Worm (Caenorhabditis elegans) whole organism, L1 larva: ENCODE measurements around the gene Y6E2A.4.

Experiments used
- C16A3.4 ChIP-seq: fragments of 150-350 bp; optimal IDR thresholded peaks from 2 replicates; lab custom pipeline; 2014; ENCODE audit warnings: missing biosample characterization, missing genetic modification characterization
- alr-1 ChIP-seq: fragments of 200-800 bp; sonication (Bioruptor generic); optimal IDR thresholded peaks from 2 replicates; lab custom pipeline; 2018; ENCODE audit warnings: borderline replicate concordance, mild to moderate bottlenecking, missing genetic modification characterization, missing compliant biosample characterization
- ceh-8 ChIP-seq: fragments of 200-800 bp; sonication (Bioruptor generic); optimal IDR thresholded peaks from 2 replicates; lab custom pipeline; 2018; ENCODE audit warnings: mild to moderate bottlenecking, missing genetic modification characterization, moderate library complexity, missing compliant biosample characterization
- ceh-82 ChIP-seq, 3 experiments: fragments of 150-350 bp in 1 of 3; sonication (generic microtip) in 2 of 3; optimal IDR thresholded peaks; 2 replicates each; lab custom pipeline; 2014 to 2017; ENCODE audit warnings: missing biosample characterization in 3 of 3, missing genetic modification characterization in 3 of 3
- ceh-88 ChIP-seq: fragments of 200-800 bp; sonication (Bioruptor generic); IDR thresholded peaks from 2 replicates; pipeline ENCODE4 v1.3.6; 2022; ENCODE audit warnings: missing genetic modification characterization, missing compliant biosample characterization
- dpl-1 ChIP-seq, 3 experiments: fragments of 150-350 bp in 2 of 3; sonication (generic microtip) in 1 of 3; optimal IDR thresholded peaks; 2 replicates each; lab custom pipeline; 2014 to 2017; ENCODE audit warnings: missing biosample characterization in 3 of 3, missing genetic modification characterization in 3 of 3, missing genetic modification reagents in 3 of 3
- dsc-1 ChIP-seq: sonication (generic microtip); optimal IDR thresholded peaks from 2 replicates; lab custom pipeline; 2016; ENCODE audit warnings: mild to moderate bottlenecking, missing genetic modification characterization, missing compliant biosample characterization
- efl-1 ChIP-seq, 4 experiments: fragments of 150-350 bp; optimal IDR thresholded peaks in 3 of 4; peaks in 1 of 4; 1 replicate in 1 of 4; 2 replicates in 3 of 4; lab custom pipeline; 2014; ENCODE audit warnings: missing biosample characterization in 2 of 4, missing genetic modification characterization in 2 of 4, missing genetic modification reagents in 2 of 4
- efl-3 ChIP-seq: fragments of 200-800 bp; sonication (Bioruptor generic); optimal IDR thresholded peaks from 2 replicates; lab custom pipeline; 2018; ENCODE audit warnings: mild to moderate bottlenecking, missing genetic modification characterization, missing compliant biosample characterization
- egl-27 ChIP-seq, 2 experiments: fragments of 150-350 bp in 1 of 2; sonication (generic microtip); optimal IDR thresholded peaks; 3 replicates each; lab custom pipeline; 2017 to 2018; ENCODE audit warnings: missing biosample characterization in 2 of 2, missing genetic modification characterization in 2 of 2, missing genetic modification reagents in 2 of 2
- elt-3 ChIP-seq, 6 experiments: fragments of 150-350 bp in 1 of 6; sonication (generic microtip); optimal IDR thresholded peaks; 2 replicates each; lab custom pipeline; 2017 to 2018; ENCODE audit warnings: missing biosample characterization in 6 of 6, missing genetic modification characterization in 6 of 6, inconsistent platforms in 1 of 6
- ets-5 ChIP-seq: fragments of 200-800 bp; sonication (Bioruptor generic); IDR thresholded peaks from 2 replicates; pipeline ENCODE4 v1.3.6; 2022; ENCODE audit warnings: missing genetic modification characterization, missing compliant biosample characterization
- fkh-4 ChIP-seq: sonication (generic microtip); optimal IDR thresholded peaks from 2 replicates; lab custom pipeline; 2016; ENCODE audit warnings: missing compliant biosample characterization, missing genetic modification characterization, borderline replicate concordance
- fkh-8 ChIP-seq: sonication (generic microtip); optimal IDR thresholded peaks from 2 replicates; lab custom pipeline; 2016; ENCODE audit warnings: mild to moderate bottlenecking, missing genetic modification characterization, missing compliant biosample characterization
- hlh-17 ChIP-seq: fragments of 200-800 bp; sonication (Bioruptor generic); optimal IDR thresholded peaks from 2 replicates; lab custom pipeline; 2018; ENCODE audit warnings: missing genetic modification characterization, mild to moderate bottlenecking, missing compliant biosample characterization, moderate library complexity, borderline replicate concordance
- irx-1 ChIP-seq: sonication (generic microtip); optimal IDR thresholded peaks from 2 replicates; lab custom pipeline; 2016; ENCODE audit warnings: missing genetic modification characterization, missing compliant biosample characterization
- lin-35 ChIP-seq, 2 experiments: fragments of 150-350 bp; optimal IDR thresholded peaks; 2 replicates each; lab custom pipeline; 2014; ENCODE audit warnings: missing biosample characterization in 2 of 2, missing genetic modification characterization in 2 of 2, missing genetic modification reagents in 2 of 2
- lin-39 ChIP-seq: fragments of 150-350 bp; optimal IDR thresholded peaks from 2 replicates; lab custom pipeline; 2014; ENCODE audit warnings: missing biosample characterization, missing genetic modification reagents, missing genetic modification characterization
- lsy-2 ChIP-seq, 2 experiments: fragments of 150-350 bp; optimal IDR thresholded peaks; 2 replicates each; lab custom pipeline; 2014; ENCODE audit warnings: missing biosample characterization in 2 of 2, missing genetic modification characterization in 2 of 2
- nhr-11 ChIP-seq: fragments of 150-350 bp; optimal IDR thresholded peaks from 2 replicates; lab custom pipeline; 2014; ENCODE audit warnings: missing biosample characterization, missing genetic modification characterization
- nhr-12 ChIP-seq: sonication (generic microtip); optimal IDR thresholded peaks from 2 replicates; lab custom pipeline; 2017; ENCODE audit warnings: missing biosample characterization, missing genetic modification characterization
- nhr-19 ChIP-seq: fragments of 200-800 bp; sonication (Bioruptor generic); conservative IDR thresholded peaks from 2 replicates; pipeline ENCODE4 v1.3.6; 2022; ENCODE audit warnings: missing genetic modification characterization, missing compliant biosample characterization
- nhr-20 ChIP-seq: sonication (generic microtip); optimal IDR thresholded peaks from 2 replicates; lab custom pipeline; 2016; ENCODE audit warnings: mild to moderate bottlenecking, missing genetic modification characterization, missing compliant biosample characterization
- nhr-237 ChIP-seq: fragments of 150-350 bp; optimal IDR thresholded peaks from 2 replicates; lab custom pipeline; 2014; ENCODE audit warnings: missing biosample characterization, missing genetic modification characterization
- nhr-71 ChIP-seq: sonication (generic microtip); optimal IDR thresholded peaks from 2 replicates; lab custom pipeline; 2016; ENCODE audit warnings: mild to moderate bottlenecking, missing genetic modification characterization, moderate library complexity, missing compliant biosample characterization
- nhr-90 ChIP-seq: sonication (generic microtip); optimal IDR thresholded peaks from 2 replicates; lab custom pipeline; 2016; ENCODE audit warnings: mild to moderate bottlenecking, missing genetic modification characterization, missing compliant biosample characterization; ENCODE audit not compliant: poor library complexity
- pag-3 ChIP-seq: sonication (generic microtip); optimal IDR thresholded peaks from 2 replicates; lab custom pipeline; 2017; ENCODE audit warnings: missing genetic modification characterization, mild to moderate bottlenecking, missing compliant biosample characterization, antibody characterized with exemption, borderline replicate concordance; ENCODE audit not compliant: insufficient read depth
- pqm-1 ChIP-seq: sonication (generic microtip); optimal IDR thresholded peaks from 3 replicates; lab custom pipeline; 2017; ENCODE audit warnings: missing biosample characterization, missing genetic modification characterization
- snpc-4 ChIP-seq: fragments of 150-350 bp; optimal IDR thresholded peaks from 2 replicates; lab custom pipeline; 2014; ENCODE audit warnings: missing biosample characterization, missing genetic modification characterization
- snu-23 ChIP-seq: sonication (generic microtip); optimal IDR thresholded peaks from 2 replicates; lab custom pipeline; 2016; ENCODE audit warnings: missing genetic modification characterization, missing compliant biosample characterization
- sox-4 ChIP-seq: sonication (generic microtip); optimal IDR thresholded peaks from 2 replicates; lab custom pipeline; 2016; ENCODE audit warnings: missing genetic modification characterization, missing compliant biosample characterization
- unc-30 ChIP-seq: sonication (generic microtip); optimal IDR thresholded peaks from 2 replicates; lab custom pipeline; 2017; ENCODE audit warnings: missing biosample characterization, missing genetic modification characterization
- unc-98 ChIP-seq: fragments of 200-800 bp; sonication (Bioruptor generic); IDR thresholded peaks from 2 replicates; pipeline ENCODE4 v1.3.6; 2022; ENCODE audit warnings: missing genetic modification characterization, missing compliant biosample characterization
- vab-15 ChIP-seq: sonication (generic microtip); optimal IDR thresholded peaks from 2 replicates; lab custom pipeline; 2017; ENCODE audit warnings: missing genotype, mild to moderate bottlenecking, missing genetic modification characterization, missing compliant biosample characterization
- xbp-1 ChIP-seq: sonication (generic microtip); optimal IDR thresholded peaks from 2 replicates; lab custom pipeline; 2016; ENCODE audit warnings: missing genetic modification characterization, missing compliant biosample characterization
- ztf-11 ChIP-seq, 2 experiments: sonication (generic microtip); optimal IDR thresholded peaks; 2 replicates each; lab custom pipeline; 2016 to 2017; ENCODE audit warnings: missing genetic modification characterization in 2 of 2, missing biosample characterization in 1 of 2, missing compliant biosample characterization in 1 of 2

Gene Y6E2A.4

DNA sequence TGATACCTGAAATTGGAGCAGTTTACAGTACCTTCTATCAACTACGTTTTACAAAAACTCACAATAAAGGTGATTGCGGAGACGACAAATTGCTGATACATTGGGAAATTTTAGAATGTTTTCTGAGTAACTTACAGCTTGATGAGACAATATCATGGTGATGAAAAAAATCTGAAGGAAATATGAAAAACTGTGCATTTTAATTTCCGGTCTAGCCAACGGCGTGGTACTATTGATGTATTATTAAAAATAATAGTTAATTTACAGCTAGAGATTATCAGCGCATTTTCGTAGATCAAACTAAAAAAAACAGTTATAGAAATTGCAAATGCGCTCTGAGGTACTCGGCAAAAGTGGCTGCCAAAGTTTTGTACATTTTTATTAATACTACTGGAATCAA lies 18.5 kb downstream of the Y6E2A.4 start, which contains the start of gene srx-29:
TSS of gene srx-29 (minus strand) at position 101 of the 400 bp plus-strand sequence.
- no peak for TF ChIP-seq ceh-8 (GFP tag; lab: Kevin White, UChicago)
- TF ChIP-seq nhr-90 (tag; lab: Kevin White, UChicago) = no peak
- no peak for TF ChIP-seq snu-23
- no peak for TF ChIP-seq ceh-88 (GFP tag; lab: Robert Waterston, UW)
- no peak for TF ChIP-seq lin-35 (GFP tag; optimal IDR thresholded peaks at IDR 0.05; lab: Kevin White, UChicago)
- no peak for TF ChIP-seq elt-3 (tag; optimal IDR thresholded peaks at IDR 0.05; lab: Kevin White, UChicago)
- TF ChIP-seq vab-15 (tag; lab: Kevin White, UChicago) = no peak
- TF ChIP-seq nhr-12 (tag; lab: Kevin White, UChicago) = no peak
- TF ChIP-seq C16A3.4 (tag; lab: Kevin White, UChicago) = no peak
- no peak for TF ChIP-seq egl-27 (tag; optimal IDR thresholded peaks at IDR 0.05; lab: Kevin White, UChicago)
- TF ChIP-seq ets-5 (GFP tag; lab: Robert Waterston, UW) = no peak
- no peak for TF ChIP-seq ceh-82 (tag; optimal IDR thresholded peaks at IDR 0.05; lab: Kevin White, UChicago)
- no peak for TF ChIP-seq nhr-11 (tag; lab: Kevin White, UChicago)
- TF ChIP-seq pag-3 (tag; lab: Kevin White, UChicago) = no peak
- TF ChIP-seq efl-3 (GFP tag; lab: Kevin White, UChicago) = no peak
- TF ChIP-seq fkh-4 (tag; lab: Kevin White, UChicago) = no peak

DNA sequence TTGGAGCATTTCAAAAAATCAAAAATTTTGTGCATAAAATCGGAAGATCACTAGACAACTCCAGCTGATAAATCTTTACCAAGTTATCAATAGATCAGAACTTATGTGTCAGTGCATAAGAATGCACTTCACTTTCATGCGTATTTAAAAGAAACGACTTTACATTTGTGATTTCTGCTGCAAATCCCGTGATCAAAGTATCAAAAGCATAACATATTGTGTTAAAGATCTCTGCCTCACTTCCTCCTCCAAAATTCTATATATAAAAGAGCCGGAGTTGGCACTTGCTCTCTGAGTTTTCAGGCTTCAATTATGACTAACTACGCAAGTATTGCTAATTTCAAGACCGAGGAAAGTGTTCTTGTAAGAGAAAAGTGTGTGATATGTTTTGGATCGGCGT lies 22.9 kb downstream of the Y6E2A.4 start, which contains the start of gene nhr-198:
TSS of gene nhr-198 (plus strand) at position 313 of the 400 bp plus-strand sequence.
- TF ChIP-seq fkh-8 (peak; percentile 79), dsc-1 (tag; lab: Kevin White, UChicago) (peak; percentile 55), nhr-71 (peak; percentile 29), sox-4 (tag; lab: Kevin White, UChicago) (peak; percentile 28), pqm-1 (tag; lab: Kevin White, UChicago) (no peak), xbp-1 (tag; lab: Kevin White, UChicago) (no peak)
- TF ChIP-seq, all 84 proteins: peak for 4

DNA sequence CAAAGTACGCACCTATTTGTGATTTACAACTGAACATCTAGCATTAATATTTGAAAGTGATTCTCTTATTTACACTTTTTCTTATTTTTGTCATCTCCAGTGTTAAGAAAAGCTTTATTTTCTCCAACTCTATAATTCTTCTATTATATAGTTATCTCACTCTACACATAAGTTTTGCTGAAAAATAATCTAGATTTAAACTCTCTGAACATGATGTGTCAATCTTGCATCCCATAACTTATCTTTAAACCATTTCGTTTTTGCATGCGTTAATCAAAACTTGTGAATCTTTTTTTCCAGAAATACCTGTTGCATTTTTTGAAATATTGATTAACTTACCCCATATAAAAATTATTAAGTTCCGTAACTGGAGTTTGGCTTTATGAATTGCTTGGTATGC lies 26.6 kb downstream of the Y6E2A.4 start, which contains the start of gene nhr-268:
TSS of gene nhr-268 (plus strand) at position 301 of the 400 bp plus-strand sequence.
- TF ChIP-seq irx-1 (tag; lab: Kevin White, UChicago) (no peak), ztf-11 (tag; optimal IDR thresholded peaks at IDR 0.05; lab: Kevin White, UChicago) (no peak), efl-1 (optimal IDR thresholded peaks at IDR 0.05; lab: Kevin White, UChicago) (no peak), efl-1 (GFP tag; optimal IDR thresholded peaks at IDR 0.05 in 1 of 2; lab: Kevin White, UChicago) (no peak), alr-1 (tag; lab: Kevin White, UChicago) (no peak), unc-98 (no peak), lin-39 (tag; lab: Kevin White, UChicago) (no peak), snpc-4 (no peak), ceh-82 (tag; optimal IDR thresholded peaks at IDR 0.05; lab: Kevin White, UChicago) (no peak), nhr-20 (tag; lab: Kevin White, UChicago) (no peak), nhr-237 (tag; lab: Kevin White, UChicago) (no peak)

DNA sequence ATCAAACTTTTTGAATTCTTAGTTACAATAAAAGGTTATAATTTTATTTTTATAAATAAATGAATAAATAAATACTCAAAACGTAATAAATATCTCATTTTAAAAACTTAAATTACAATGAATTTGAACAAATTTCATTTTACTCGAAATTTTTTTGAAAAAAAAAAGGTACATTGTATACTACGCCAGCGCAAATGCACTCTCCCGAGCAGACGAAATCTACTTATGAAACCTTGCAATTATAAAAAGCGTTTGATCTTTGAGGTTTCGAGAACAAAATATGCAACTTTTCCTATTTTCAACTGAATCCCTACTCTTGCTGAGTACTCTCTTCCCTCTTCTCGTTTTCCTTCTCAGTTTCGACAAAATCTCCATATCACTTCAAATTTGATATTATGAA lies 28.9 kb downstream of the Y6E2A.4 start, which contains the start of gene nhr-197:
TSS of gene nhr-197 (plus strand) at position 301 of the 400 bp plus-strand sequence.
- TF ChIP-seq lin-35 (GFP tag; optimal IDR thresholded peaks at IDR 0.05; lab: Kevin White, UChicago) = no peak
- no peak for TF ChIP-seq efl-1 (optimal IDR thresholded peaks at IDR 0.05; lab: Kevin White, UChicago)
- no peak for TF ChIP-seq efl-1 (GFP tag; optimal IDR thresholded peaks at IDR 0.05 in 1 of 2; lab: Kevin White, UChicago)
- TF ChIP-seq ceh-82 (tag; optimal IDR thresholded peaks at IDR 0.05; lab: Kevin White, UChicago) = no peak
- no peak for TF ChIP-seq lsy-2 (tag; optimal IDR thresholded peaks at IDR 0.05; lab: Kevin White, UChicago)
- no peak for TF ChIP-seq unc-30 (tag; lab: Kevin White, UChicago)
- TF ChIP-seq hlh-17 (GFP tag; lab: Kevin White, UChicago) = no peak
- no peak for TF ChIP-seq lin-39 (tag; lab: Kevin White, UChicago)
- no peak for TF ChIP-seq nhr-19
- no peak for TF ChIP-seq dpl-1 (GFP tag; optimal IDR thresholded peaks at IDR 0.05; lab: Kevin White, UChicago)
